Worm (Caenorhabditis elegans) whole organism, L4/young adult: Measurements from ENCODE around the gene T24C12.3.

Experiments
- dao-5 ChIP-seq: sonication (generic microtip); optimal IDR thresholded peaks from 2 replicates; lab custom pipeline; 2016; ENCODE audit warnings: missing genotype, missing genetic modification characterization, moderate library complexity, missing compliant biosample characterization
- him-1 ChIP-seq: sonication (generic microtip); optimal IDR thresholded peaks from 2 replicates; lab custom pipeline; 2016; ENCODE audit warnings: missing genotype, missing genetic modification reagents, missing genetic modification characterization, missing compliant biosample characterization

- TF ChIP-seq him-1 (no peak), dao-5 (tag; lab: Kevin White, UChicago) (no peak)
These were observed 4.7 kb upstream of the T24C12.3 start for ce11 chrX:2208391-2208790.
